Worm (Caenorhabditis elegans): Measurements from ENCODE around the gene sdha-1.

Gene sdha-1

ce11 chrX:8504207-8504606 lies 41.6 kb downstream of the sdha-1 start:
- TF ChIP-seq K02D7.2 (tag; optimal IDR thresholded peaks at IDR 0.05) = no peak
- no peak for TF ChIP-seq lim-6 (tag; optimal IDR thresholded peaks at IDR 0.05)
- no peak for TF ChIP-seq pqm-1 (tag; optimal IDR thresholded peaks at IDR 0.05)
- TF ChIP-seq ceh-14 (tag; optimal IDR thresholded peaks at IDR 0.05) = no peak
- no peak for TF ChIP-seq fkh-6 (tag; optimal IDR thresholded peaks at IDR 0.05)
- no peak for TF ChIP-seq sox-4 (tag; optimal IDR thresholded peaks at IDR 0.05)
- TF ChIP-seq madf-2 (tag; optimal IDR thresholded peaks at IDR 0.05) = no peak
- TF ChIP-seq odd-2 (tag; optimal IDR thresholded peaks at IDR 0.05) = no peak

- TF ChIP-seq pros-1 (tag; optimal IDR thresholded peaks at IDR 0.05) = no peak
- no peak for TF ChIP-seq ceh-14 (tag; optimal IDR thresholded peaks at IDR 0.05)
- TF ChIP-seq ceh-6 (GFP tag; optimal IDR thresholded peaks at IDR 0.05) = no peak
- TF ChIP-seq ztf-16 (tag; optimal IDR thresholded peaks at IDR 0.05) = no peak
- no peak for TF ChIP-seq hlh-30 (tag; optimal IDR thresholded peaks at IDR 0.05; ENCODE audit: insufficient read depth)
- TF ChIP-seq hlh-13 (GFP tag; optimal IDR thresholded peaks at IDR 0.05) = no peak
- TF ChIP-seq pag-3 (tag; optimal IDR thresholded peaks at IDR 0.05; ENCODE audit: borderline replicate concordance) = no peak
Measured at ce11 chrX:8500922-8501321, 44.9 kb downstream of the sdha-1 start, which contains the start of gene grd-4. Gene grd-4, plus strand, starts transcription at chrX:8501222.

ce11 chrX:8499721-8500120 lies 46.1 kb downstream of the sdha-1 start, which contains the start of gene grd-14:
Gene grd-14, plus strand, starts transcription at chrX:8500021.
- no peak for TF ChIP-seq rnt-1 (tag; optimal IDR thresholded peaks at IDR 0.05)
- TF ChIP-seq ceh-24 (tag; optimal IDR thresholded peaks at IDR 0.05) = no peak
- no peak for TF ChIP-seq Y22D7AL.16 (tag; optimal IDR thresholded peaks at IDR 0.05)
- TF ChIP-seq odd-2 (tag; optimal IDR thresholded peaks at IDR 0.05) = no peak
- no peak for TF ChIP-seq madf-2 (tag; optimal IDR thresholded peaks at IDR 0.05)
- TF ChIP-seq lim-6 (tag; optimal IDR thresholded peaks at IDR 0.05) = no peak
- no peak for TF ChIP-seq pat-9 (tag; optimal IDR thresholded peaks at IDR 0.05)
- TF ChIP-seq ceh-6 (GFP tag; optimal IDR thresholded peaks at IDR 0.05) = no peak
- TF ChIP-seq gmeb-2 (tag; optimal IDR thresholded peaks at IDR 0.05) = no peak

ce11 chrX:8495005-8495404 lies 50.8 kb downstream of the sdha-1 start, which contains the start of gene T01B10.5:
Gene T01B10.5, plus strand, starts transcription at chrX:8495305.
- TF ChIP-seq pag-3 (tag; optimal IDR thresholded peaks at IDR 0.05; ENCODE audit: borderline replicate concordance) (no peak), fkh-6 (tag; optimal IDR thresholded peaks at IDR 0.05) (no peak), ahr-1 (tag; optimal IDR thresholded peaks at IDR 0.05) (no peak), dve-1 (tag; optimal IDR thresholded peaks at IDR 0.05) (no peak), ceh-18 (tag; optimal IDR thresholded peaks at IDR 0.05) (no peak), ama-1 (optimal IDR thresholded peaks at IDR 0.05) (no peak), ceh-9 (tag; optimal IDR thresholded peaks at IDR 0.05) (no peak)
